Worm (Caenorhabditis elegans) whole organism, L4 larva: ENCODE measurements around the gene clc-19.

Experiments
- D1046.2 ChIP-seq: fragments of 200-800 bp; sonication (Bioruptor generic); IDR thresholded peaks from 2 replicates; pipeline ENCODE4 v1.3.6; 2022; ENCODE audit warnings: missing genetic modification characterization, missing compliant biosample characterization
- F10B5.3 ChIP-seq: sonication (generic microtip); optimal IDR thresholded peaks from 2 replicates; lab custom pipeline; 2016; ENCODE audit warnings: mild to moderate bottlenecking, missing genetic modification characterization, missing compliant biosample characterization
- F37D6.2 ChIP-seq: sonication (generic microtip); optimal IDR thresholded peaks from 2 replicates; lab custom pipeline; 2016; ENCODE audit warnings: mild to moderate bottlenecking, missing genetic modification characterization, missing compliant biosample characterization
- F44E2.7 ChIP-seq: fragments of 200-800 bp; sonication (Bioruptor generic); IDR thresholded peaks from 2 replicates; pipeline ENCODE4 v2.1.2; 2022; ENCODE audit warnings: missing genetic modification characterization, missing compliant biosample characterization
- R02D3.7 ChIP-seq: fragments of 150-350 bp; sonication (generic microtip); optimal IDR thresholded peaks from 3 replicates; lab custom pipeline; 2014; ENCODE audit warnings: missing biosample characterization, missing genetic modification characterization
- Y105C5A.15 ChIP-seq: fragments of 200-800 bp; sonication (Bioruptor generic); IDR thresholded peaks from 2 replicates; pipeline ENCODE4 v1.3.6; 2022; ENCODE audit warnings: missing genetic modification characterization, missing compliant biosample characterization
- ZK337.2 ChIP-seq: fragments of 200-800 bp; sonication (Bioruptor generic); IDR thresholded peaks from 2 replicates; pipeline ENCODE4 v1.3.6; 2022; ENCODE audit warnings: missing genetic modification reagents, missing genetic modification characterization, missing compliant biosample characterization
- aha-1 ChIP-seq: fragments of 150-350 bp; peaks from one replicate; lab custom pipeline; 2014; ENCODE audit warnings: missing biosample characterization, missing genetic modification characterization
- aly-2 ChIP-seq: sonication (generic microtip); optimal IDR thresholded peaks from 2 replicates; lab custom pipeline; 2018; ENCODE audit warnings: missing biosample characterization, missing genetic modification characterization
- ama-1 ChIP-seq: fragments of 150-350 bp; optimal IDR thresholded peaks from 2 replicates; lab custom pipeline; 2014; ENCODE audit warnings: inconsistent platforms, mixed read lengths
- ceh-44 ChIP-seq: fragments of 200-800 bp; sonication (Bioruptor generic); IDR thresholded peaks from 2 replicates; pipeline ENCODE4 v1.3.6; 2022; ENCODE audit warnings: missing genetic modification reagents, missing genetic modification characterization, missing compliant biosample characterization
- ceh-62 ChIP-seq: sonication (generic microtip); optimal IDR thresholded peaks from 2 replicates; lab custom pipeline; 2017; ENCODE audit warnings: missing biosample characterization, missing genetic modification characterization
- ces-1 ChIP-seq: fragments of 150-350 bp; sonication (generic microtip); optimal IDR thresholded peaks from 4 replicates; lab custom pipeline; 2014; ENCODE audit warnings: missing biosample characterization, missing genetic modification reagents, missing genetic modification characterization
- daf-12 ChIP-seq: fragments of 150-350 bp; optimal IDR thresholded peaks from 2 replicates; lab custom pipeline; 2014; ENCODE audit warnings: missing biosample characterization, missing genetic modification reagents, missing genetic modification characterization
- daf-16 ChIP-seq, 3 experiments: sonication (generic microtip); optimal IDR thresholded peaks; 2 replicates each; lab custom pipeline; 2016 to 2017; ENCODE audit warnings: missing genetic modification characterization in 3 of 3, missing genetic modification reagents in 3 of 3, mild to moderate bottlenecking in 2 of 3, missing compliant biosample characterization in 2 of 3, missing biosample characterization in 1 of 3, moderate library complexity in 1 of 3
- daf-8 ChIP-seq: fragments of 200-800 bp; sonication (Bioruptor generic); IDR thresholded peaks from 2 replicates; pipeline ENCODE4 v1.3.6; 2022; ENCODE audit warnings: missing genetic modification characterization, missing compliant biosample characterization
- dmd-8 ChIP-seq: fragments of 200-800 bp; sonication (Bioruptor generic); IDR thresholded peaks from 2 replicates; pipeline ENCODE4 v1.3.6; 2022; ENCODE audit warnings: missing genetic modification characterization, missing compliant biosample characterization
- dmd-9 ChIP-seq: fragments of 200-800 bp; sonication (Bioruptor generic); IDR thresholded peaks from 2 replicates; pipeline ENCODE4 v1.3.6; 2022; ENCODE audit warnings: missing genetic modification reagents, missing genetic modification characterization, missing compliant biosample characterization
- dve-1 ChIP-seq: sonication (generic microtip); optimal IDR thresholded peaks from 2 replicates; lab custom pipeline; 2017; ENCODE audit warnings: antibody characterized with exemption, mild to moderate bottlenecking, missing genetic modification characterization, missing compliant biosample characterization; ENCODE audit not compliant: insufficient read depth
- egl-27 ChIP-seq: sonication (generic microtip); optimal IDR thresholded peaks from 3 replicates; lab custom pipeline; 2017; ENCODE audit warnings: missing biosample characterization, missing genetic modification reagents, missing genetic modification characterization
- egl-43 ChIP-seq: fragments of 200-800 bp; sonication (Bioruptor generic); IDR thresholded peaks from 2 replicates; pipeline ENCODE4 v1.3.6; 2022; ENCODE audit warnings: missing genetic modification reagents, missing genetic modification characterization, missing compliant biosample characterization
- fos-1 ChIP-seq: fragments of 150-350 bp; optimal IDR thresholded peaks from 2 replicates; lab custom pipeline; 2014; ENCODE audit warnings: missing biosample characterization, missing genetic modification characterization
- lir-3 ChIP-seq: sonication (generic microtip); optimal IDR thresholded peaks from 2 replicates; lab custom pipeline; 2016; ENCODE audit warnings: mild to moderate bottlenecking, missing genetic modification characterization, missing compliant biosample characterization
- madf-5 ChIP-seq, 2 experiments: fragments of 200-800 bp; sonication (Bioruptor generic); IDR thresholded peaks; 2 replicates each; pipeline ENCODE4 v1.3.6; 2022; ENCODE audit warnings: missing compliant biosample characterization in 2 of 2, missing genetic modification characterization in 2 of 2
- mdl-1 ChIP-seq, 2 experiments: fragments of 150-350 bp in 1 of 2; sonication (generic microtip) in 1 of 2; optimal IDR thresholded peaks; 2 replicates each; lab custom pipeline; 2014 to 2017; ENCODE audit warnings: missing biosample characterization in 2 of 2, missing genetic modification characterization in 2 of 2
- mes-2 ChIP-seq: sonication (generic microtip); optimal IDR thresholded peaks from 2 replicates; lab custom pipeline; 2016; ENCODE audit warnings: missing genotype, mild to moderate bottlenecking, missing genetic modification characterization, missing compliant biosample characterization; ENCODE audit not compliant: poor library complexity, severe bottlenecking
- nhr-102 ChIP-seq: sonication (generic microtip); optimal IDR thresholded peaks from 2 replicates; lab custom pipeline; 2016; ENCODE audit warnings: mild to moderate bottlenecking, missing genetic modification characterization, moderate library complexity, missing compliant biosample characterization
- nhr-48 ChIP-seq: sonication (generic microtip); optimal IDR thresholded peaks from 2 replicates; lab custom pipeline; 2016; ENCODE audit warnings: mild to moderate bottlenecking, missing genetic modification characterization, missing compliant biosample characterization
- nhr-6 ChIP-seq: fragments of 150-350 bp; optimal IDR thresholded peaks from 2 replicates; lab custom pipeline; 2014; ENCODE audit warnings: missing biosample characterization, missing genetic modification characterization
- pqm-1 ChIP-seq: sonication (generic microtip); optimal IDR thresholded peaks from 2 replicates; lab custom pipeline; 2017; ENCODE audit warnings: missing biosample characterization, missing genetic modification characterization
- sdz-12 ChIP-seq: fragments of 200-800 bp; sonication (Bioruptor generic); optimal IDR thresholded peaks from 2 replicates; lab custom pipeline; 2018; ENCODE audit warnings: mild to moderate bottlenecking, missing genetic modification characterization, missing compliant biosample characterization
- set-16 ChIP-seq: fragments of 200-800 bp; sonication (Bioruptor generic); IDR thresholded peaks from 2 replicates; pipeline ENCODE4 v1.3.6; 2022; ENCODE audit warnings: missing genetic modification reagents, missing genetic modification characterization, missing compliant biosample characterization
- spr-3 ChIP-seq: fragments of 200-800 bp; sonication (Bioruptor generic); optimal IDR thresholded peaks from 2 replicates; lab custom pipeline; 2018; ENCODE audit warnings: mild to moderate bottlenecking, missing genetic modification characterization, missing compliant biosample characterization
- tag-97 ChIP-seq: fragments of 200-800 bp; sonication (Bioruptor generic); IDR thresholded peaks from 2 replicates; pipeline ENCODE4 v1.3.6; 2022; ENCODE audit warnings: missing genetic modification characterization, missing compliant biosample characterization
- unc-130 ChIP-seq: sonication (generic microtip); optimal IDR thresholded peaks from 2 replicates; lab custom pipeline; 2016; ENCODE audit warnings: missing genetic modification reagents, missing genetic modification characterization, missing compliant biosample characterization
- unc-62 ChIP-seq, 3 experiments: fragments of 150-350 bp in 1 of 3; sonication (generic microtip); optimal IDR thresholded peaks in 2 of 3; peaks in 1 of 3; 1 replicate in 1 of 3; 2 replicates in 2 of 3; lab custom pipeline; 2014 to 2017; ENCODE audit warnings: missing biosample characterization in 3 of 3, missing genetic modification characterization in 3 of 3, missing genetic modification reagents in 3 of 3, missing genotype in 1 of 3
- vab-7 ChIP-seq: fragments of 200-800 bp; sonication (Bioruptor generic); IDR thresholded peaks from 2 replicates; pipeline ENCODE4 v1.3.6; 2022; ENCODE audit warnings: missing genetic modification reagents, missing genetic modification characterization, missing compliant biosample characterization
- zip-11 ChIP-seq: fragments of 200-800 bp; sonication (Bioruptor generic); IDR thresholded peaks from 2 replicates; pipeline ENCODE4 v1.3.6; 2022; ENCODE audit warnings: missing genetic modification characterization, missing compliant biosample characterization

The clc-19 gene

ce11 chrIII:833711-834442 lies 39.5 kb downstream of the clc-19 start (continued):
- TF ChIP-seq daf-12 (tag; lab: Kevin White, UChicago) (no peak), aly-2 (tag; lab: Kevin White, UChicago) (no peak), dmd-9 (GFP tag; lab: Robert Waterston, UW) (peak; percentile 72; the same call in 1 of the 2 replicates), mdl-1 (tag; optimal IDR thresholded peaks at IDR 0.05; lab: Kevin White, UChicago) (peak; percentile 86 to 98), fos-1 (peak; percentile 78), sdz-12 (GFP tag; lab: Kevin White, UChicago) (no peak), F10B5.3 (tag; lab: Kevin White, UChicago) (no peak), zip-11 (GFP tag; lab: Robert Waterston, UW) (no peak), F37D6.2 (tag; lab: Kevin White, UChicago) (peak; percentile 32), Y105C5A.15 (GFP tag; lab: Robert Waterston, UW) (0 out of 2 replicates have a peak, but pooled peaks have one; percentile 27), daf-16 (GFP tag; optimal IDR thresholded peaks at IDR 0.05; lab: Kevin White, UChicago) (peak; percentile 17 to 53), daf-16 (tag; optimal IDR thresholded peaks at IDR 0.05; lab: Kevin White, UChicago) (peak; percentile 88), nhr-6 (tag; lab: Kevin White, UChicago) (peak; percentile 74), mes-2 (tag; lab: Kevin White, UChicago) (peak; percentile 69), ama-1 (lab: Kevin White, UChicago) (peak; percentile 97), tag-97 (GFP tag; lab: Robert Waterston, UW) (no peak), vab-7 (GFP tag; lab: Robert Waterston, UW) (peak; percentile 50; the same call in 1 of the 2 replicates), pqm-1 (tag; lab: Kevin White, UChicago) (peak; percentile 35), ceh-44 (GFP tag; lab: Robert Waterston, UW) (no peak), daf-8 (GFP tag; lab: Robert Waterston, UW) (no peak), nhr-48 (tag; lab: Kevin White, UChicago) (peak; percentile 83), dve-1 (tag; lab: Kevin White, UChicago) (peak; percentile 98), unc-62 (GFP tag; optimal IDR thresholded peaks at IDR 0.05 in 1 of 2; lab: Kevin White, UChicago) (peak; percentile 25 to 100), unc-62 (tag; optimal IDR thresholded peaks at IDR 0.05; lab: Kevin White, UChicago) (no peak), ces-1 (GFP tag; lab: Kevin White, UChicago) (no peak), egl-43 (GFP tag; lab: Robert Waterston, UW) (peak; percentile 78), D1046.2 (GFP tag; lab: Robert Waterston, UW) (0 out of 2 replicates have a peak, but pooled peaks have one; percentile 48), lir-3 (no peak), set-16 (GFP tag; lab: Robert Waterston, UW) (peak; percentile 55; the same call in 1 of the 2 replicates), ceh-62 (tag; lab: Kevin White, UChicago) (no peak), F44E2.7 (no peak), nhr-102 (peak; percentile 76), R02D3.7 (tag; lab: Kevin White, UChicago) (no peak), ZK337.2 (no peak), madf-5 (GFP tag; IDR thresholded peaks at IDR 0.05; lab: Robert Waterston, UW) (peak in 1 of 2 experiments; percentile 52; a peak in 1 of 4 replicates), unc-130 (no peak), dmd-8 (GFP tag; lab: Robert Waterston, UW) (no peak), spr-3 (GFP tag; lab: Kevin White, UChicago) (no peak), aha-1 (tag; lab: Kevin White, UChicago) (peak; percentile 99), egl-27 (tag; lab: Kevin White, UChicago) (no peak)
